Worm (Caenorhabditis elegans) whole organism, L4/young adult: ENCODE measurements around the gene rpl-10.

ENCODE experiments used
- W03F9.2 ChIP-seq: fragments of 150-350 bp; optimal IDR thresholded peaks from 2 replicates; lab custom pipeline; 2014; ENCODE audit warnings: missing biosample characterization, missing genetic modification characterization
- him-1 ChIP-seq: sonication (generic microtip); optimal IDR thresholded peaks from 2 replicates; lab custom pipeline; 2016; ENCODE audit warnings: missing genotype, missing genetic modification reagents, missing genetic modification characterization, missing compliant biosample characterization

ce11 chrII:8130792-8131191, 12.9 kb upstream of the rpl-10 start:
- TF ChIP-seq him-1 (tag; lab: Kevin White, UChicago) (no peak), W03F9.2 (tag; lab: Kevin White, UChicago) (no peak)
